Worm (Caenorhabditis elegans): ENCODE data around the gene gspd-1.
A peak's percentile ranks its signal among the peaks of the same experiment; 100 is the strongest.

Gene gspd-1

ce11 chrIV:11298154-11299086 lies 18.8 kb upstream of the gspd-1 start, which contains the start of the genes B0035.15 and dnj-1:
TSS of gene B0035.15 (minus strand) at chrIV:11298252.
TSS of gene dnj-1 (plus strand) at chrIV:11299036.
- TF ChIP-seq vab-15 (tag; optimal IDR thresholded peaks at IDR 0.05) (no peak), mab-9 (GFP tag; IDR thresholded peaks at IDR 0.05) (no peak), nhr-77 (tag; optimal IDR thresholded peaks at IDR 0.05) (no peak), elt-3 (tag; optimal IDR thresholded peaks at IDR 0.05) (no peak), nhr-90 (tag; optimal IDR thresholded peaks at IDR 0.05; ENCODE audit: poor library complexity) (peak; percentile 17), rnt-1 (tag; optimal IDR thresholded peaks at IDR 0.05) (peak; percentile 32), ets-5 (GFP tag; IDR thresholded peaks at IDR 0.05) (no peak), swsn-7 (tag; optimal IDR thresholded peaks at IDR 0.05) (no peak), nhr-71 (tag; optimal IDR thresholded peaks at IDR 0.05) (peak; percentile 50), unc-62 (GFP tag; optimal IDR thresholded peaks at IDR 0.05) (no peak), efl-1 (optimal IDR thresholded peaks at IDR 0.05) (peak; percentile 17 to 30), efl-1 (GFP tag; optimal IDR thresholded peaks at IDR 0.05 in 1 of 2) (peak; percentile 35 to 47), snu-23 (GFP tag; optimal IDR thresholded peaks at IDR 0.05) (peak; percentile 30), fos-1 (tag; optimal IDR thresholded peaks at IDR 0.05) (no peak), nhr-84 (tag; optimal IDR thresholded peaks at IDR 0.05) (no peak), efl-3 (GFP tag; optimal IDR thresholded peaks at IDR 0.05) (no peak), ztf-4 (tag; optimal IDR thresholded peaks at IDR 0.05) (no peak), jun-1 (tag; optimal IDR thresholded peaks at IDR 0.05) (no peak), sox-4 (tag; optimal IDR thresholded peaks at IDR 0.05) (no peak), egl-13 (tag; optimal IDR thresholded peaks at IDR 0.05) (no peak), hpl-2 (GFP tag; optimal IDR thresholded peaks at IDR 0.05) (no peak), nhr-47 (tag; optimal IDR thresholded peaks at IDR 0.05) (no peak), nhr-28 (tag; optimal IDR thresholded peaks at IDR 0.05) (no peak), Y116A8C.19 (tag; optimal IDR thresholded peaks at IDR 0.05; ENCODE audit: borderline replicate concordance) (no peak), fkh-4 (tag; optimal IDR thresholded peaks at IDR 0.05; ENCODE audit: borderline replicate concordance) (no peak), lsy-2 (tag; optimal IDR thresholded peaks at IDR 0.05) (peak; percentile 43 to 57), irx-1 (tag; optimal IDR thresholded peaks at IDR 0.05) (no peak), mep-1 (tag; optimal IDR thresholded peaks at IDR 0.05) (peak; percentile 37), snpc-4 (tag; optimal IDR thresholded peaks at IDR 0.05) (peak; percentile 23), sup-37 (GFP tag; optimal IDR thresholded peaks at IDR 0.05) (no peak), unc-30 (tag; optimal IDR thresholded peaks at IDR 0.05) (no peak), dpl-1 (GFP tag; optimal IDR thresholded peaks at IDR 0.05) (peak in 1 of 3 experiments; percentile 43), nhr-12 (tag; optimal IDR thresholded peaks at IDR 0.05) (no peak), lin-35 (GFP tag; optimal IDR thresholded peaks at IDR 0.05) (peak; percentile 21 to 23), mdl-1 (tag; optimal IDR thresholded peaks at IDR 0.05) (peak in 1 of 2 experiments; percentile 12), alr-1 (tag; optimal IDR thresholded peaks at IDR 0.05; ENCODE audit: borderline replicate concordance) (no peak), lin-15B (tag; optimal IDR thresholded peaks at IDR 0.05) (peak; percentile 26), pax-3 (tag; optimal IDR thresholded peaks at IDR 0.05) (no peak), aly-2 (tag; optimal IDR thresholded peaks at IDR 0.05) (no peak), nhr-85 (tag) (no peak), hlh-4 (tag; optimal IDR thresholded peaks at IDR 0.05) (no peak), C04F5.9 (tag; optimal IDR thresholded peaks at IDR 0.05) (no peak), ceh-90 (tag; optimal IDR thresholded peaks at IDR 0.05) (no peak), ama-1 (optimal IDR thresholded peaks at IDR 0.05) (no peak), isw-1 (GFP tag; IDR thresholded peaks at IDR 0.05) (no peak), skn-1 (tag; optimal IDR thresholded peaks at IDR 0.05) (no peak), aha-1 (tag; optimal IDR thresholded peaks at IDR 0.05) (no peak), dsc-1 (tag; optimal IDR thresholded peaks at IDR 0.05) (peak; percentile 60), ceh-63 (GFP tag; optimal IDR thresholded peaks at IDR 0.05) (no peak), tbx-2 (tag; optimal IDR thresholded peaks at IDR 0.05) (peak; percentile 16), ces-1 (GFP tag; optimal IDR thresholded peaks at IDR 0.05) (no peak), pqm-1 (tag; optimal IDR thresholded peaks at IDR 0.05) (no peak)
